Worm (Caenorhabditis elegans) whole organism, early embryonic: ENCODE results near the gene stc-1.

ENCODE experiments used
- B0310.2 ChIP-seq: sonication (generic microtip); optimal IDR thresholded peaks from 2 replicates; lab custom pipeline; 2016; ENCODE audit warnings: mild to moderate bottlenecking, missing genetic modification characterization, missing compliant biosample characterization
- ama-1 ChIP-seq: fragments of 150-350 bp; optimal IDR thresholded peaks from 2 replicates; lab custom pipeline; 2014
- ceh-36 ChIP-seq: sonication (generic microtip); optimal IDR thresholded peaks from 2 replicates; lab custom pipeline; 2016; ENCODE audit warnings: missing genetic modification characterization, inconsistent platforms, missing compliant biosample characterization
- flt-1 ChIP-seq: fragments of 200-800 bp; sonication (Bioruptor generic); IDR thresholded peaks from 2 replicates; pipeline ENCODE4 v1.3.6; 2022; ENCODE audit warnings: missing genetic modification characterization, missing compliant biosample characterization
- hmg-4 ChIP-seq: fragments of 200-800 bp; sonication (Bioruptor generic); optimal IDR thresholded peaks from 2 replicates; lab custom pipeline; 2018; ENCODE audit warnings: mild to moderate bottlenecking, missing genetic modification characterization, missing compliant biosample characterization
- hnd-1 ChIP-seq: sonication (generic microtip); optimal IDR thresholded peaks from 2 replicates; lab custom pipeline; 2016; ENCODE audit warnings: missing genetic modification characterization, missing compliant biosample characterization
- tra-4 ChIP-seq: sonication (generic microtip); optimal IDR thresholded peaks from 2 replicates; lab custom pipeline; 2017; ENCODE audit warnings: missing genetic modification characterization, missing compliant biosample characterization

DNA sequence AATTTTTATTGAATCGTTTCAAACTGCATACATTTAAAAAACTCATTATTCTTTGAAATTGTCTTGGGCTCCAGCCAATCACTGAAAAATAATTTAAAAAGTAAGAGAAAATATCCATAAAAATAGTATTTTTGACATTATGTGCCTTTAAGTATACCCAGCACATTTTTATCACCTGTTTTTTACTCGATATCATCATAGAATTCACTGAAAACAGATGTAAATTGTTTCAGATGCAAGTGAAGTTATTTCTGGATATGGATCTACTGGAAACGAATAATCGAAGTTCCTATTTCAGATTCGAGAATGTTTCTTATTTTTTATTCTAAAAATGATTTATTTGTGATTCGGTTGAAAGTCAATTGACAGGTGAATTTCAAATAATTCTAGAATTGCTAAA is 11.4 kb downstream of the stc-1 start:
- TF ChIP-seq flt-1 (GFP tag; lab: Robert Waterston, UW) (no peak), B0310.2 (tag; lab: Kevin White, UChicago) (no peak), hmg-4 (no peak), ama-1 (lab: Kevin White, UChicago) (no peak), ceh-36 (no peak), tra-4 (tag; lab: Kevin White, UChicago) (no peak), hnd-1 (tag; lab: Kevin White, UChicago) (no peak)
